Fruit fly (Drosophila melanogaster) whole organism, embryonic: Measurements from ENCODE around the gene Syt1.

Experiments used
- Antp ChIP-seq: fragments of 200-800 bp; sonication (Bioruptor generic); optimal IDR thresholded peaks from 3 replicates; lab custom pipeline; 2016; ENCODE audit warnings: missing biosample characterization, missing genetic modification characterization
- B-H1 ChIP-seq: fragments of 200-800 bp; sonication (Bioruptor generic); IDR thresholded peaks from 3 replicates; pipeline ENCODE4 v1.3.6; 2022; ENCODE audit warnings: missing biosample characterization, missing genetic modification characterization
- CG10209 ChIP-seq: fragments of 200-800 bp; sonication (Bioruptor generic); optimal IDR thresholded peaks from 3 replicates; lab custom pipeline; 2017; ENCODE audit warnings: missing biosample characterization, mild to moderate bottlenecking, missing genetic modification characterization, missing genetic modification reagents
- CG10321 ChIP-seq: fragments of 200-800 bp; sonication (Bioruptor generic); IDR thresholded peaks from 2 replicates; pipeline ENCODE4 v1.3.6; 2022; ENCODE audit warnings: missing biosample characterization, missing genetic modification characterization
- CG11456 ChIP-seq: fragments of 200-800 bp; sonication (Bioruptor generic); IDR thresholded peaks from 3 replicates; pipeline ENCODE4 v1.3.6; 2022; ENCODE audit warnings: missing biosample characterization, missing genetic modification characterization
- CG12071 ChIP-seq: fragments of 200-800 bp; sonication (Bioruptor generic); optimal IDR thresholded peaks from 3 replicates; lab custom pipeline; 2018; ENCODE audit warnings: missing biosample characterization, mild to moderate bottlenecking, missing genetic modification characterization
- CG12236 ChIP-seq: fragments of 200-800 bp; sonication (Bioruptor generic); optimal IDR thresholded peaks from 2 replicates; lab custom pipeline; 2016; ENCODE audit warnings: missing biosample characterization, missing genetic modification characterization
- CG15514 ChIP-seq: fragments of 200-800 bp; sonication (Bioruptor generic); optimal IDR thresholded peaks from 3 replicates; lab custom pipeline; 2017; ENCODE audit warnings: missing biosample characterization, missing genetic modification characterization, mild to moderate bottlenecking, moderate library complexity, missing genetic modification reagents
- CG15696 ChIP-seq: fragments of 200-800 bp; sonication (Bioruptor generic); optimal IDR thresholded peaks from 2 replicates; lab custom pipeline; 2019; ENCODE audit warnings: missing biosample characterization, mild to moderate bottlenecking, missing genetic modification characterization, moderate library complexity
- CG16779 ChIP-seq: fragments of 200-800 bp; sonication (Bioruptor generic); IDR thresholded peaks from 2 replicates; pipeline ENCODE4 v1.3.6; 2022; ENCODE audit warnings: missing biosample characterization, missing genetic modification characterization
- CG17186 ChIP-seq: fragments of 200-800 bp; sonication (Bioruptor generic); optimal IDR thresholded peaks from 3 replicates; lab custom pipeline; 2017; ENCODE audit warnings: missing biosample characterization, missing genetic modification reagents, missing genetic modification characterization
- CG30403 ChIP-seq: fragments of 200-800 bp; sonication (Bioruptor generic); optimal IDR thresholded peaks from 3 replicates; lab custom pipeline; 2016; ENCODE audit warnings: missing biosample characterization, missing genetic modification characterization
- CG3065 ChIP-seq: fragments of 200-800 bp; sonication (Bioruptor generic); optimal IDR thresholded peaks from 2 replicates; lab custom pipeline; 2016; ENCODE audit warnings: missing biosample characterization, missing genetic modification characterization
- CG34376 ChIP-seq: fragments of 200-800 bp; sonication (Bioruptor generic); optimal IDR thresholded peaks from 2 replicates; lab custom pipeline; 2018; ENCODE audit warnings: missing biosample characterization, mild to moderate bottlenecking, missing genetic modification characterization
- CG42726 ChIP-seq: fragments of 200-800 bp; sonication (Bioruptor generic); IDR thresholded peaks from 2 replicates; pipeline ENCODE4 v1.3.6; 2022; ENCODE audit warnings: missing biosample characterization, missing genetic modification characterization; ENCODE audit not compliant: partially characterized antibody
- CG6175 ChIP-seq: fragments of 200-800 bp; sonication (Bioruptor generic); IDR thresholded peaks from 3 replicates; pipeline ENCODE4 v1.3.6; 2022; ENCODE audit warnings: missing biosample characterization, missing genetic modification characterization
- CG8089 ChIP-seq: fragments of 200-800 bp; sonication (Bioruptor generic); optimal IDR thresholded peaks from 3 replicates; lab custom pipeline; 2016; ENCODE audit warnings: missing biosample characterization, missing genetic modification characterization
- CG8924 ChIP-seq: fragments of 200-800 bp; optimal IDR thresholded peaks from 3 replicates; lab custom pipeline; 2019; ENCODE audit warnings: missing biosample characterization, mild to moderate bottlenecking, missing genetic modification characterization, moderate library complexity
- CHES-1-like ChIP-seq: fragments of 200-800 bp; sonication (Bioruptor generic); optimal IDR thresholded peaks from 2 replicates; lab custom pipeline; 2016; ENCODE audit warnings: missing biosample characterization, missing genetic modification characterization
- Dfd ChIP-seq, 2 experiments: fragments of >200 bp; optimal IDR thresholded peaks; 2 replicates each; lab custom pipeline; 2017; ENCODE audit warnings: missing biosample characterization in 2 of 2, missing genetic modification characterization in 2 of 2
- Dref ChIP-seq: fragments of 200-800 bp; sonication (Bioruptor generic); IDR thresholded peaks from 2 replicates; pipeline ENCODE4 v1.3.6; 2022; ENCODE audit warnings: missing biosample characterization, missing genetic modification characterization
- Fer1 ChIP-seq: fragments of 200-800 bp; sonication (Bioruptor generic); optimal IDR thresholded peaks from 2 replicates; lab custom pipeline; 2017; ENCODE audit warnings: missing biosample characterization, mild to moderate bottlenecking, missing genetic modification characterization
- Fer3 ChIP-seq: fragments of 200-800 bp; sonication (Bioruptor generic); optimal IDR thresholded peaks from 2 replicates; lab custom pipeline; 2018; ENCODE audit warnings: missing biosample characterization, mild to moderate bottlenecking, missing genetic modification characterization, moderate library complexity
- HHEX ChIP-seq: fragments of 200-800 bp; sonication (Bioruptor generic); optimal IDR thresholded peaks from 3 replicates; lab custom pipeline; 2017; ENCODE audit warnings: missing biosample characterization, mild to moderate bottlenecking, missing genetic modification characterization, missing genetic modification reagents
- HLH4C ChIP-seq: fragments of 200-800 bp; sonication (Bioruptor generic); IDR thresholded peaks from 3 replicates; pipeline ENCODE4 v1.3.6; 2022; ENCODE audit warnings: missing biosample characterization, missing genetic modification characterization; ENCODE audit not compliant: partially characterized antibody
- Hr51 ChIP-seq, 2 experiments: fragments of 200-800 bp; sonication (Bioruptor generic); optimal IDR thresholded peaks; 2 replicates in 1 of 2; 3 replicates in 1 of 2; lab custom pipeline; 2016 to 2018; ENCODE audit warnings: missing biosample characterization in 2 of 2, missing genetic modification characterization in 2 of 2, mild to moderate bottlenecking in 1 of 2, moderate library complexity in 1 of 2
- Jarid2 ChIP-seq: fragments of 200-800 bp; sonication (Bioruptor generic); optimal IDR thresholded peaks from 3 replicates; lab custom pipeline; 2017; ENCODE audit warnings: mild to moderate bottlenecking, missing biosample characterization, missing genetic modification reagents, missing genetic modification characterization
- MESR4 ChIP-seq: fragments of 200-800 bp; sonication (Bioruptor generic); optimal IDR thresholded peaks from 2 replicates; lab custom pipeline; 2018; ENCODE audit warnings: missing biosample characterization, mild to moderate bottlenecking, missing genetic modification characterization, moderate library complexity
- Nf-YB ChIP-seq: fragments of 200-800 bp; sonication (Bioruptor generic); optimal IDR thresholded peaks from 3 replicates; lab custom pipeline; 2019; ENCODE audit warnings: missing biosample characterization, mild to moderate bottlenecking, missing genetic modification characterization, moderate library complexity
- PHDP ChIP-seq: fragments of 200-800 bp; sonication (Bioruptor generic); optimal IDR thresholded peaks from 3 replicates; lab custom pipeline; 2018; ENCODE audit warnings: missing biosample characterization, mild to moderate bottlenecking, missing genetic modification characterization, moderate library complexity
- Stat92E ChIP-seq, 3 experiments: fragments of >200 bp in 2 of 3; fragments of 200-800 bp in 1 of 3; sonication (Bioruptor generic) in 1 of 3; optimal IDR thresholded peaks; 2 replicates each; lab custom pipeline; 2017 to 2019; ENCODE audit warnings: missing biosample characterization in 3 of 3, missing genetic modification characterization in 3 of 3, mild to moderate bottlenecking in 1 of 3, moderate library complexity in 1 of 3
- Taf1 ChIP-seq: fragments of 200-800 bp; sonication (Bioruptor generic); IDR thresholded peaks from 2 replicates; pipeline ENCODE4 v1.3.6; 2022; ENCODE audit warnings: missing biosample characterization, missing genetic modification characterization
- aop ChIP-seq: fragments of 200-800 bp; sonication (Bioruptor generic); IDR thresholded peaks from 2 replicates; pipeline ENCODE4 v1.3.6; 2022; ENCODE audit warnings: missing biosample characterization, missing genetic modification characterization
- az2 ChIP-seq: fragments of 200-800 bp; sonication (Bioruptor generic); optimal IDR thresholded peaks from 3 replicates; lab custom pipeline; 2016; ENCODE audit warnings: missing biosample characterization, missing genetic modification characterization
- disco-r ChIP-seq: fragments of 200-800 bp; sonication (Bioruptor generic); optimal IDR thresholded peaks from 2 replicates; lab custom pipeline; 2016; ENCODE audit warnings: missing biosample characterization, missing genetic modification characterization
- dmrt11E ChIP-seq: fragments of 200-800 bp; sonication (Bioruptor generic); optimal IDR thresholded peaks from 3 replicates; lab custom pipeline; 2018; ENCODE audit warnings: missing biosample characterization, mild to moderate bottlenecking, missing genetic modification characterization, moderate library complexity
- gcm ChIP-seq: fragments of 200-800 bp; sonication (Bioruptor generic); optimal IDR thresholded peaks from 2 replicates; lab custom pipeline; 2019; ENCODE audit warnings: missing biosample characterization, mild to moderate bottlenecking, missing genetic modification characterization, moderate library complexity
- inv ChIP-seq: fragments of 200-800 bp; sonication (Bioruptor generic); IDR thresholded peaks from 2 replicates; pipeline ENCODE4 v1.3.6; 2022; ENCODE audit warnings: missing biosample characterization, missing genetic modification characterization; ENCODE audit not compliant: partially characterized antibody
- maf-S ChIP-seq: fragments of 200-800 bp; sonication (Bioruptor generic); optimal IDR thresholded peaks from 2 replicates; lab custom pipeline; 2016; ENCODE audit warnings: missing biosample characterization, missing genetic modification characterization
- mld ChIP-seq: fragments of 200-800 bp; sonication (Bioruptor generic); IDR thresholded peaks from 3 replicates; pipeline ENCODE4 v1.3.6; 2022; ENCODE audit warnings: missing biosample characterization, missing genetic modification characterization; ENCODE audit not compliant: partially characterized antibody
- pho ChIP-seq: fragments of 200-800 bp; sonication (Bioruptor generic); optimal IDR thresholded peaks from 2 replicates; lab custom pipeline; 2016; ENCODE audit warnings: missing biosample characterization, missing genetic modification characterization
- rib ChIP-seq: fragments of 200-800 bp; sonication (Bioruptor generic); IDR thresholded peaks from 2 replicates; pipeline ENCODE4 v1.3.6; 2022; ENCODE audit warnings: missing biosample characterization, missing genetic modification characterization
- sc ChIP-seq, 3 experiments: fragments of >200 bp in 2 of 3; fragments of 200-800 bp in 1 of 3; sonication (Bioruptor generic) in 1 of 3; optimal IDR thresholded peaks; 2 replicates in 2 of 3; 3 replicates in 1 of 3; lab custom pipeline; 2017; ENCODE audit warnings: mild to moderate bottlenecking in 1 of 3, missing biosample characterization in 1 of 3, missing genetic modification characterization in 1 of 3, missing genetic modification reagents in 1 of 3
- sim ChIP-seq: fragments of 200-800 bp; sonication (Bioruptor generic); IDR thresholded peaks from 2 replicates; pipeline ENCODE4 v1.3.6; 2022; ENCODE audit warnings: missing biosample characterization, missing genetic modification characterization
- sima ChIP-seq: fragments of 200-800 bp; sonication (Bioruptor generic); optimal IDR thresholded peaks from 2 replicates; lab custom pipeline; 2016; ENCODE audit warnings: missing biosample characterization, missing genetic modification characterization
- tin ChIP-seq: fragments of 200-800 bp; sonication (Bioruptor generic); optimal IDR thresholded peaks from 3 replicates; lab custom pipeline; 2016; ENCODE audit warnings: missing biosample characterization, missing genetic modification characterization
- zf30C ChIP-seq: fragments of 200-800 bp; sonication (Bioruptor generic); optimal IDR thresholded peaks from 3 replicates; lab custom pipeline; 2018; ENCODE audit warnings: missing biosample characterization, mild to moderate bottlenecking, missing genetic modification characterization

The Syt1 gene

dm6 chr2L:2754437-2755322, 45.1 kb downstream of the Syt1 start (continued):
- TF ChIP-seq zf30C (GFP tag; lab: Kevin White, UChicago), result no peak
- TF ChIP-seq Stat92E (GFP tag; optimal IDR thresholded peaks at IDR 0.05; lab: Kevin White, UChicago), result no peak
- peak; percentile 79 for TF ChIP-seq pho
- peak; percentile 50 for TF ChIP-seq Antp
- TF ChIP-seq CG17186, result peak; percentile 36
- no peak for TF ChIP-seq inv (GFP tag; lab: Robert Waterston, UW)
- no peak for TF ChIP-seq CG6175 (GFP tag; lab: Robert Waterston, UW)
- peak; percentile 88 for TF ChIP-seq CG8924 (tag; lab: Kevin White, UChicago)
- peak; percentile 84 for TF ChIP-seq Fer3 (tag; lab: Kevin White, UChicago)
- no peak for TF ChIP-seq CG16779 (GFP tag; lab: Robert Waterston, UW)
- no peak for TF ChIP-seq HLH4C (GFP tag; lab: Robert Waterston, UW)
- peak; percentile 66 for TF ChIP-seq CG15696 (tag; lab: Kevin White, UChicago)
- no peak for TF ChIP-seq MESR4 (GFP tag; lab: Kevin White, UChicago)
- peak; percentile 75 for TF ChIP-seq CG15514 (GFP tag; lab: Kevin White, UChicago)
- TF ChIP-seq CG11456 (GFP tag; lab: Robert Waterston, UW), result no peak
- TF ChIP-seq Hr51 (GFP tag; optimal IDR thresholded peaks at IDR 0.05; lab: Kevin White, UChicago), result peak; percentile 5 to 90
- TF ChIP-seq Dref (GFP tag; lab: Robert Waterston, UW), result no peak
- TF ChIP-seq HHEX (GFP tag; lab: Kevin White, UChicago), result peak; percentile 88
- peak; percentile 75 for TF ChIP-seq sima (GFP tag; lab: Kevin White, UChicago)
- peak; percentile 52 for TF ChIP-seq dmrt11E (tag; lab: Kevin White, UChicago)
- peak; percentile 54 for TF ChIP-seq Nf-YB (GFP tag; lab: Kevin White, UChicago)
- TF ChIP-seq CG10321 (GFP tag; lab: Robert Waterston, UW), result no peak
- peak; percentile 86 for TF ChIP-seq Fer1 (GFP tag; lab: Kevin White, UChicago)
- TF ChIP-seq CG10209 (GFP tag; lab: Kevin White, UChicago), result peak; percentile 81
- no peak for TF ChIP-seq CG3065 (GFP tag; lab: Kevin White, UChicago)
- TF ChIP-seq sc (optimal IDR thresholded peaks at IDR 0.05; lab: Kevin White, UChicago), result no peak
- peak; percentile 71 for TF ChIP-seq sc (GFP tag; optimal IDR thresholded peaks at IDR 0.05; lab: Kevin White, UChicago)
- peak; percentile 89 for TF ChIP-seq CHES-1-like (GFP tag; lab: Kevin White, UChicago)
- no peak for TF ChIP-seq aop (GFP tag; lab: Robert Waterston, UW)
- TF ChIP-seq CG12071 (GFP tag; lab: Kevin White, UChicago), result peak; percentile 85
- peak in 1 of 2 experiments; percentile 14 for TF ChIP-seq Dfd (GFP tag; optimal IDR thresholded peaks at IDR 0.05; lab: Kevin White, UChicago)
- TF ChIP-seq CG8089 (GFP tag; lab: Kevin White, UChicago), result peak; percentile 59
- TF ChIP-seq Jarid2 (GFP tag; lab: Kevin White, UChicago), result peak; percentile 56
- TF ChIP-seq maf-S, result peak; percentile 14
- TF ChIP-seq tin (GFP tag; lab: Kevin White, UChicago), result peak; percentile 42
- peak; percentile 74 for TF ChIP-seq disco-r (GFP tag; lab: Kevin White, UChicago)
- no peak for TF ChIP-seq Taf1
- no peak for TF ChIP-seq mld (GFP tag; lab: Robert Waterston, UW)
- TF ChIP-seq gcm (GFP tag; lab: Kevin White, UChicago), result peak; percentile 75
- TF ChIP-seq sim (GFP tag; lab: Robert Waterston, UW), result no peak
- TF ChIP-seq CG42726 (GFP tag; lab: Robert Waterston, UW), result no peak
- peak; percentile 78 for TF ChIP-seq CG34376 (GFP tag; lab: Kevin White, UChicago)
- no peak for TF ChIP-seq rib
- peak; percentile 86 for TF ChIP-seq PHDP (tag; lab: Kevin White, UChicago)
- no peak for TF ChIP-seq B-H1 (GFP tag; lab: Robert Waterston, UW)
- peak; percentile 81 for TF ChIP-seq CG12236 (GFP tag; lab: Kevin White, UChicago)
- peak; percentile 86 for TF ChIP-seq CG30403 (GFP tag; lab: Kevin White, UChicago)
- peak; percentile 76 for TF ChIP-seq az2 (GFP tag; lab: Kevin White, UChicago)
